Fruit fly (Drosophila melanogaster): Measurements from ENCODE around the gene CG6966.

Gene CG6966

dm6 chr3R:15121599-15122394, 26.4 kb upstream of the CG6966 start:
- no peak for TF ChIP-seq CG17801 (GFP tag; optimal IDR thresholded peaks at IDR 0.05; ENCODE audit: partially characterized antibody)

dm6 chr3R:15119730-15120129, 24.3 kb upstream of the CG6966 start:
- no peak for TF ChIP-seq CG17801 (GFP tag; optimal IDR thresholded peaks at IDR 0.05; ENCODE audit: partially characterized antibody)

- no peak for TF ChIP-seq CG17801 (GFP tag; optimal IDR thresholded peaks at IDR 0.05; ENCODE audit: partially characterized antibody)
These were observed 22.3 kb upstream of the CG6966 start for dm6 chr3R:15117765-15118164.

- TF ChIP-seq CG17801 (GFP tag; optimal IDR thresholded peaks at IDR 0.05; ENCODE audit: partially characterized antibody): peak; percentile 14
These were observed 19.2 kb upstream of the CG6966 start for dm6 chr3R:15114465-15115228.

dm6 chr3R:15113584-15113983, 18.2 kb upstream of the CG6966 start:
- TF ChIP-seq CG17801 (GFP tag; optimal IDR thresholded peaks at IDR 0.05; ENCODE audit: partially characterized antibody): no peak

dm6 chr3R:15112232-15112631, 16.8 kb upstream of the CG6966 start:
- TF ChIP-seq CG17801 (GFP tag; optimal IDR thresholded peaks at IDR 0.05; ENCODE audit: partially characterized antibody): no peak

dm6 chr3R:15110135-15110534, 14.7 kb upstream of the CG6966 start:
- no peak for TF ChIP-seq CG17801 (GFP tag; optimal IDR thresholded peaks at IDR 0.05; ENCODE audit: partially characterized antibody)

dm6 chr3R:15094929-15095236, 548 bp downstream of the CG6966 start:
- no peak for TF ChIP-seq CG17801 (GFP tag; optimal IDR thresholded peaks at IDR 0.05; ENCODE audit: partially characterized antibody)

- no peak for TF ChIP-seq CG17801 (GFP tag; optimal IDR thresholded peaks at IDR 0.05; ENCODE audit: partially characterized antibody)
These were observed 1.1 kb downstream of the CG6966 start for dm6 chr3R:15094218-15094928.

- TF ChIP-seq CG17801 (GFP tag; optimal IDR thresholded peaks at IDR 0.05; ENCODE audit: partially characterized antibody): no peak
These were observed 2.6 kb downstream of the CG6966 start for dm6 chr3R:15092784-15093183.

dm6 chr3R:15092351-15092750, 3.1 kb downstream of the CG6966 start:
- TF ChIP-seq CG17801 (GFP tag; optimal IDR thresholded peaks at IDR 0.05; ENCODE audit: partially characterized antibody): no peak

dm6 chr3R:15091680-15092343, 3.6 kb downstream of the CG6966 start:
- no peak for TF ChIP-seq CG17801 (GFP tag; optimal IDR thresholded peaks at IDR 0.05; ENCODE audit: partially characterized antibody)

- no peak for TF ChIP-seq CG17801 (GFP tag; optimal IDR thresholded peaks at IDR 0.05; ENCODE audit: partially characterized antibody)
These were observed 5.5 kb downstream of the CG6966 start for dm6 chr3R:15089922-15090261.

dm6 chr3R:15089250-15089921, 6.0 kb downstream of the CG6966 start:
- TF ChIP-seq CG17801 (GFP tag; optimal IDR thresholded peaks at IDR 0.05; ENCODE audit: partially characterized antibody): no peak

- no peak for TF ChIP-seq CG17801 (GFP tag; optimal IDR thresholded peaks at IDR 0.05; ENCODE audit: partially characterized antibody)
These were observed 7.2 kb downstream of the CG6966 start for dm6 chr3R:15088258-15088657.

Measured in ovary, adult (tissue).